Worm (Caenorhabditis elegans): ENCODE data around the gene sre-31.

sre-31 gene

DNA sequence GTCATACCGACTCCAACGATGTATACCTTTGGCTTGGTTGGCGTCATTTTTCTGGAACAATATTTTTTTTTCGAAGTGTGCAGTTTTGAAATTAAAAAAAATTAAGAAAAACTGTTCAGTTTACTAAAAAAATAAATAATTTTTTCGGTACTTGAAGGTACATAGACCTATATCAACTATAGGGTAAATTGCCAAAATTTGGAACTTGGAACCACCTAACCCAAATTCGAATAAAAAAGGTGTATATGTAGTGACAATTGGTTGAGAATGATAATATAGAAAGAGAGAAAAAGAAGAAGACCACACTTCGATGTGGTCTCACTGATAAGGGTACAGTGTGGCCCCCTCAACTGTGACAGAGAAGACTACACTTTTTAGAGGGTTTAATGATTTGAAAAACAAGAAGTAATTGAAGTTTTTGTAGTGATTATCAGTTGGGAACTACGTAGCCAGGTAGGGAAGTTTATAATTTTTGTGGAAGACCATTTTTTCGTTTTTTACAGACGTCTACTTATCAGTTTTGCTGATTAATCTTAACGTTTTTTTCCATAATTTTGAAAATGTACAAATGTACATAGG, 17.1 kb upstream of the sre-31 start, which contains the start of gene daf-22:
daf-22 (minus strand) TSS at position 51 of the 579 bp plus-strand sequence.
- TF ChIP-seq W03F9.2 (tag; optimal IDR thresholded peaks at IDR 0.05) (peak; percentile 32), him-1 (tag; optimal IDR thresholded peaks at IDR 0.05) (no peak), dao-5 (tag; optimal IDR thresholded peaks at IDR 0.05) (no peak)

- TF ChIP-seq dao-5 (tag; optimal IDR thresholded peaks at IDR 0.05): no peak
- no peak for TF ChIP-seq him-1 (tag; optimal IDR thresholded peaks at IDR 0.05)
- TF ChIP-seq W03F9.2 (tag; optimal IDR thresholded peaks at IDR 0.05): no peak
Observed at ce11 chrII:12420486-12420885, 11.9 kb upstream of the sre-31 start, which contains the start of gene sre-26. Gene sre-26 (minus strand): TSS chrII:12420586.

- no peak for TF ChIP-seq W03F9.2 (tag; optimal IDR thresholded peaks at IDR 0.05)
- no peak for TF ChIP-seq dao-5 (tag; optimal IDR thresholded peaks at IDR 0.05)
- TF ChIP-seq him-1 (tag; optimal IDR thresholded peaks at IDR 0.05): no peak
Observed at ce11 chrII:12417996-12418395, 9.4 kb upstream of the sre-31 start.

- TF ChIP-seq dao-5 (tag; optimal IDR thresholded peaks at IDR 0.05) (no peak), W03F9.2 (tag; optimal IDR thresholded peaks at IDR 0.05) (no peak), him-1 (tag; optimal IDR thresholded peaks at IDR 0.05) (no peak)
Observed at ce11 chrII:12417514-12417913, 8.9 kb upstream of the sre-31 start, which contains the start of gene sre-27. Gene sre-27 (minus strand): TSS chrII:12417614.

DNA sequence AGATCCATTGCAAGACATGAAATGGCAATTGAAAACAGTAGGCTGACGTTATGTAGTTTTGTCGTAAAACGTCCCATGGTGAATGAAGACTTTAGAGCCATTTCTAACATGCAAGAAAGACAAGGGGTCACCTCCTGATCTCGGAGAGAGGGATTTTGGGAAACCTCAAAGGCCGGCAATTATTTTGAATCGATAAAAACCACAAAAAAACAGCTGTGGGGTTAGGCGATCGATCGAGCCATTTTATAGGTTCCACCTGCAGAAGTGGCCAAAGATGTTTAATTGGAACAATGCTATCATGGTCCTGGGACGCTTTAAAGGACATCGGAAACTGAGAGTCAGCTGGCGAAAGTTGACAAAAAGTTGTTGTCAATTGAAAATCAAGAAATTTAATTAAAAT, 6.2 kb upstream of the sre-31 start, which contains the start of gene Y57A10C.11:
Y57A10C.11 (minus strand) TSS at position 101 of the 400 bp plus-strand sequence.
- TF ChIP-seq dao-5 (tag; optimal IDR thresholded peaks at IDR 0.05): no peak
- TF ChIP-seq W03F9.2 (tag; optimal IDR thresholded peaks at IDR 0.05): no peak
- TF ChIP-seq him-1 (tag; optimal IDR thresholded peaks at IDR 0.05): no peak

ce11 chrII:12412417-12412816, 3.8 kb upstream of the sre-31 start, which contains the start of gene Y57A10C.1:
Gene Y57A10C.1 (minus strand): TSS chrII:12412517.
- TF ChIP-seq W03F9.2 (tag; optimal IDR thresholded peaks at IDR 0.05) (no peak), him-1 (tag; optimal IDR thresholded peaks at IDR 0.05) (no peak), dao-5 (tag; optimal IDR thresholded peaks at IDR 0.05) (no peak)

- TF ChIP-seq him-1 (tag; optimal IDR thresholded peaks at IDR 0.05) (no peak), dao-5 (tag; optimal IDR thresholded peaks at IDR 0.05) (no peak), W03F9.2 (tag; optimal IDR thresholded peaks at IDR 0.05) (no peak)
Observed at ce11 chrII:12410107-12410506, 1.5 kb upstream of the sre-31 start, which contains the start of gene F57G9.3. Gene F57G9.3 (minus strand): TSS chrII:12410207.

DNA sequence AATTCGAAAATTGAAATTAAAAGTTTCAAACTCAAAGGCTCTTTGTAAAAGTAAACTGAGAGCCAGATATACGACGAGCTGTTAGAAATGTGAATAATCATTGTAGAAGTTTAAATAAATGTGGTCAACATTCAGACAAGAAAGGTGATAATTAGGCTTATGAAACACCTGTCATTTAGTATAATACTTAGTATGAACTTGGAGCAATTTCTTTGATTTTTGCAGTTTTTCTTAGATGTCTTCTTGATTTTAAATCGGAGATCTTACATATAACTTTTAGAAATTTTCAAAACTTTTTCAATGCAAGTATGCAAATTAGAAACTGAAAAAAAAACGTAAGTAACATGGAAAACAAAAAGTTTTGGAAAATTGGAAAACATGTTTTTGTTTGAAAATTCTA, 2.2 kb downstream of the sre-31 start, which contains the start of gene sre-30:
sre-30 (minus strand) TSS at position 101 of the 400 bp plus-strand sequence.
- no peak for TF ChIP-seq W03F9.2 (tag; optimal IDR thresholded peaks at IDR 0.05)
- no peak for TF ChIP-seq dao-5 (tag; optimal IDR thresholded peaks at IDR 0.05)
- TF ChIP-seq him-1 (tag; optimal IDR thresholded peaks at IDR 0.05): no peak

DNA sequence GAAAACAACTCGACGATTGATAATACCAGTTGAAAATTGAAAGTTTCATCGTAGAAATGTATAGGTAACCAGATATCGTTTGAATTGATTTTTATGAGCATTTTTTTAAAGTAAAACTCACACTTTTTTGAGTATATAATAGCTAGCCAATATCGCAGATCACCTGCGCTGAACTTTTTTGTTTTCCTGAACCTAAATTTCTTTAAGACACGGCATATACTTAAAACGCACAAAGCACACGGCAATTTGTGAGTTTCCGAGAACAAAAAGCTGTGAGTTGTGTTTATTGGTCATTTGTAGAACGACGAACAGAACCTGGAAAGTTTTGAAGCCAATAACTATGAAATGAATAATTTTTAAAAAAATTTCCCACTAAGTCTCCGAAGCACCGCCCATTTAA, 6.8 kb downstream of the sre-31 start, which contains the start of gene sre-29:
sre-29 (minus strand) TSS at position 101 of the 400 bp plus-strand sequence.
- TF ChIP-seq him-1 (tag; optimal IDR thresholded peaks at IDR 0.05) (no peak), W03F9.2 (tag; optimal IDR thresholded peaks at IDR 0.05) (no peak), dao-5 (tag; optimal IDR thresholded peaks at IDR 0.05) (no peak)

- no peak for TF ChIP-seq dao-5 (tag; optimal IDR thresholded peaks at IDR 0.05)
- TF ChIP-seq W03F9.2 (tag; optimal IDR thresholded peaks at IDR 0.05): no peak
- TF ChIP-seq him-1 (tag; optimal IDR thresholded peaks at IDR 0.05): no peak
Observed at ce11 chrII:12397656-12398055, 11.0 kb downstream of the sre-31 start, which contains the start of gene F57G9.7. Gene F57G9.7 (minus strand): TSS chrII:12397756.

DNA sequence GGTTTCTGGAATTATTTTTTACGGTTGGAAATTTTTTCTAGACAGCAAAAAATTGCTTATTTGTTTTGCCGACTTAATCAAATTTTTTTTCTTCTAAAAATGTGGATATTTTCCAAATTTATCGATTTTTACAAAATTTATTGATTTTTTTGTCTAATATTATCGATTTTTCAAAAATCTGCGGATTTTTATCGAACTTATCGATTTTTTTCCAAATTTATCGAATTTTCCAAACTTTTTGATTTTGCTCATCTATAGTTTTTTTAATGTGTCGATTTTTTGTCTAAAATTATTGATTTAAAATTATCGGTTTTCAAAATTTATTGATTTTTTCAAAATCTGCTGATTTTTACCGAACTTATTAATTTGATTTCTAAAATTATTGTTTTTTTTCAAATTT, 14.5 kb downstream of the sre-31 start:
- TF ChIP-seq him-1 (tag; optimal IDR thresholded peaks at IDR 0.05) (no peak), W03F9.2 (tag; optimal IDR thresholded peaks at IDR 0.05) (no peak), dao-5 (tag; optimal IDR thresholded peaks at IDR 0.05) (no peak)

ce11 chrII:12393690-12394089, 14.9 kb downstream of the sre-31 start, which contains the start of gene Y57A10B.7:
Gene Y57A10B.7 (minus strand): TSS chrII:12393790.
- TF ChIP-seq him-1 (tag; optimal IDR thresholded peaks at IDR 0.05) (no peak), dao-5 (tag; optimal IDR thresholded peaks at IDR 0.05) (no peak), W03F9.2 (tag; optimal IDR thresholded peaks at IDR 0.05) (no peak)

DNA sequence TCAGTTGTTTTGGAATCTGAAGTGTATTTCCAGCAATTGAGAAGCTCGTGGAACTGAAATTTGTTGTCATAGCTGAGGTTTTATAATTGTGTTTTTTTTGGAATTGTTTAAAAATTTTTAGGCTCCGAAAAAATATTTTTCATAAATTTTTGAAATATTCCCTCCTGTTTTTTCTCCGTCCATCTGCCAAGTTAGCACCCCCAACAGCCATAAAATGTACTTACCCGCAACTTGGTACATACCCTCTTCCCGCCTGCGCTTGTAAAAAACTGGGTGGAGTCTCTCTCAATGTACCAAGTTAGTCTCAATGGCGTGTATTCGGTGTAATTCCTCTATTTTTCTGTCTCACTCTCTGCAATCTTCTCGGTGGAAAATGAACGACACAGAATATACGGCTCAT, 18.8 kb downstream of the sre-31 start, which contains the start of gene Y57A10B.6:
Y57A10B.6 (plus strand) TSS at position 301 of the 400 bp plus-strand sequence.
- TF ChIP-seq dao-5 (tag; optimal IDR thresholded peaks at IDR 0.05) (no peak), W03F9.2 (tag; optimal IDR thresholded peaks at IDR 0.05) (no peak), him-1 (tag; optimal IDR thresholded peaks at IDR 0.05) (no peak)

- no peak for TF ChIP-seq dao-5 (tag; optimal IDR thresholded peaks at IDR 0.05)
- TF ChIP-seq him-1 (tag; optimal IDR thresholded peaks at IDR 0.05): no peak
- TF ChIP-seq W03F9.2 (tag; optimal IDR thresholded peaks at IDR 0.05): no peak
Observed at ce11 chrII:12387980-12388379, 20.6 kb downstream of the sre-31 start, which contains the start of gene sre-41. Gene sre-41 (plus strand): TSS chrII:12388280.
